Fruit fly (Drosophila melanogaster): ENCODE measurements around the gene CG9008.

Gene CG9008

DNA sequence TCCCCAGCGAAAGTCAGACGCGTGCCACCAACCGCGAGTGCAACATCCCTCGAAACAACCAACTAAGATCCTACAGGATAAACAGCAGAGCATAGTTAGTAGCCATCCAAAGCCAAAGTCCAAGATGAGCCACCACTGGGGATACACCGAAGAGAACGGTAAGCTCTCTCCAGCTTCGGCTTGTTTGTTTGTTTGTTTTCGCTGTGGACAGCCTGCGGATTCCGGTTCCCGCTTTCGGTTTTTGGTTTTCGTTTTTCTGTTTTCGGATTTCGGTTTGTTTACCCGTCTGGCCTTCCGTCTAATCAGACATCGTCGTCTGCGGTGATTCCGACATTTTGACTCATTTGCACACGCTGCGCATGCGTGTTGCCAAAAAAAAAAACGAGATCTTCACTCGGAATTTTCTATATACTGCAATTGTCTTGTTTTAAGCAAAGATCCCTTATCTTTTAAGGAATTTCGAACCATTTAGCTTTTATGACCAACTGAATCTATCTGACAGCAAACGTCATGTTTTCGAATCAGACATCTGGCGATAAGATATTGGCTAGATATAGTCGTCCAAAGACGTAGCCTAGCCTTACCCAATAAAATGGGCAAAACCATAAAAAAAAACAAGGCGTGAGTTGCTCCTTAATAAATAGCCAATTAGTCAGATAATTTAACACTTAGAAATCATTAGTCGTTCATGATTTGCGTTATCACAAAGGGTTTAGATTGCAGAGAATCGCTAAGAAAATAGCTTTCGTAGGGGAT is 24.0 kb upstream of the CG9008 start:
- TF ChIP-seq CG4496 (GFP tag; IDR thresholded peaks at IDR 0.05) (0 out of 3 replicates have a peak, but pooled peaks have one; percentile 22), CG13204 (GFP tag; optimal IDR thresholded peaks at IDR 0.05) (no peak)

DNA sequence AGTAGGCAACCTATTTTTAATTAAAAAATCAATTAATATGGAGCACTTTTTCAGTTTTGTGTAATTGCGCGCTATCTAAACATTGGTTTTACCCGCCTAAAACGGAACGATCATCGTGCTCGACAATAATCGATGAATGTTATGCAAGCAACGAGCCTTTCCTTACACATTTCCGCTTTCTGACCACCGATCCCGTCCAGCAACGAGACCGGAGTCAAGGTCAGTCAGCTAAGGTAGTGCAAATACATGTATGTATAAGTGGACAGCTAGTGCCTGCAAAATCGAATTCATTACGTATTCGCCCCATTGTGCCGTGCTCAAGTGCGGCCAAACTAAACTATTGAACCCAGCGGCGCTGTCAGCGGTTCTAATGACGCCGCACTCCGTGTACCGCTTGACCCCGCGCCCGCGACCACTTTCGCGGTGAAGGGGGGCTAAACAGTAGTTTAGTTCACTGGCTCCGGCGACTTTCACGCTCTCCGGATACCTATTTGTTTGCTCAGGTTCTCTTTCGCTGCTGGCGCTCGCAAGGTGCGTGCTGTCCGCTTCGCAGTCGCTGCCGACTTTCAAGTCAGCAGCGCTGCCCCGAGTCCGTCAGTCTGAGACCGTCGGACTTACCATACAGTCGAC is 23.2 kb upstream of the CG9008 start, which contains the start of gene CAH1:
Gene CAH1, plus strand, starts transcription at position 595 of the 630 bp plus-strand sequence.
- no peak for TF ChIP-seq CG34367 (tag; optimal IDR thresholded peaks at IDR 0.05)
- no peak for TF ChIP-seq fd96Ca (GFP tag; IDR thresholded peaks at IDR 0.05)
- no peak for TF ChIP-seq CG9948 (tag; optimal IDR thresholded peaks at IDR 0.05)

DNA sequence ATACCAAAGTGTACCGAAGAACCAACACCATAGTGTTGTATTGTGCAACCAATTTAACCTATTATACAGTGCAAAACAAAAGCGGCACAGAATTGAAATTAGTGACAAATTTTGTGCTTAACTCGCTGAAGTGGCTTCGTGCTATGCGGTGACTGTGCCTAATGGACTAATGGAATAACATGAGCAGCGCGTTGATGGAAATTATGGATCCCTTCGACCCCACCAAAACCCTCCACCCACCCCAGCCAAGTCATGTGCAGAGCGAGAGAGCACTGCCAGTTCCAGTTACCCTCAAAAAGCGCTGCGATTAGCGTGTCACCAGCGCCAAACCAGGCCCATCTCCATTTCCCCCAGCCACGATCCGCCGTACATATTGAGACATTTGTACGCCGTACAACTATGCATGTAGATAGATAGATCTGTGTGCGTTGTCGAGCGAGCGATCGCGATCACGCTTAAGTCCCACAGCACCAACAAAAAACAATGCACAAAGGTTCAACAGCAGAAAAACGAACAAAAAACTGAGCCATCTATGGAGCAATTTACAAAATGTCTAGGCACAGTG is 22.2 kb upstream of the CG9008 start:
- TF ChIP-seq CG10348 (GFP tag; IDR thresholded peaks at IDR 0.05) (no peak), CG12605 (GFP tag; IDR thresholded peaks at IDR 0.05) (0 out of 2 replicates have a peak, but pooled peaks have one; percentile 52)

DNA sequence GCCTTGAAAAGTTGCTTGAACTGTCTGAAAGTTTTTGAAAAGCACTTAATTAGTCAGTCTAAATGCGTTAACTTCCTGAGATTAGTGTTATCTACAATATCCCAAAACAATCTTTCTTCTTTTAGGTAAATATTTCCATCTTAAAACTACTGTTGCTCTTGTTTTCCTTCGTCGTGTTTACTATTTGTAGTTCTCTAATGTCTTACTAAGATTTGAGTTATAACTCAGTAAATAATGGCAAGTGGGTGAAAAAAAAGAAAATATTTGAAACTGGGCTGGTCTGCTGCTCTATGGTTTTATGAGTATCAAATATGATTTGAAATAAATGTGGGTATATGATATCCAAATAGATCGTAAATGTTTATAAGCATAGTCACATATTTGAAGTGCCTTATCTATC is 21.2 kb upstream of the CG9008 start:
- TF ChIP-seq CG9948 (tag; optimal IDR thresholded peaks at IDR 0.05) (no peak), CG32121 (GFP tag; IDR thresholded peaks at IDR 0.05) (no peak), CG8301 (tag; optimal IDR thresholded peaks at IDR 0.05) (no peak), D1 (tag; optimal IDR thresholded peaks at IDR 0.05) (no peak)

DNA sequence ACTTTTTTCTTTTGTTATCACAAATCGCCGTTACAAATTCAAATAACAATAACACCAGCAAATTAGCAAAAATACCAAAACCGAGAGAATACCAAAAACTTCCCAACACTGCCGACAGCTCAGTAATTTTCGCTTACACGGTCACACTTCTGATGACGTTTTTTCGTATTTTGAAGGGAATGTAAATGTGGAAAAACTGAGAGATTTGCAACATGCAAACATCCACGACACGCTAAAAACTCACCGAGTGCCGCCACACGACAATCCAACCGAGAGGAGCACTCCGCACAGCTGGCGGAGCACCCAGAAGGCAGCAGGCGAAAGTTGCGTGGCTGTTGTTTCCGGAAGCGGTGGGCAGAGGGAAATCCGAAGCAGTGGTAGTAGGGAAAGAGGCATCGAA is 13.4 kb upstream of the CG9008 start, which contains the start of gene Sec71:
Gene Sec71, plus strand, starts transcription at position 117 of the 400 bp plus-strand sequence.
- TF ChIP-seq gl (tag; optimal IDR thresholded peaks at IDR 0.05) (no peak), Ets98B (GFP tag; IDR thresholded peaks at IDR 0.05) (no peak), CG10348 (GFP tag; IDR thresholded peaks at IDR 0.05) (no peak), CG8159 (tag; optimal IDR thresholded peaks at IDR 0.05) (no peak), Pif1B (GFP tag; optimal IDR thresholded peaks at IDR 0.05) (no peak), CG15710 (tag; optimal IDR thresholded peaks at IDR 0.05) (no peak), CG32121 (GFP tag; IDR thresholded peaks at IDR 0.05) (no peak), EcR (GFP tag; optimal IDR thresholded peaks at IDR 0.05) (no peak), CG12605 (GFP tag; IDR thresholded peaks at IDR 0.05) (no peak), CG14655 (GFP tag; optimal IDR thresholded peaks at IDR 0.05) (no peak), CG17806 (tag; optimal IDR thresholded peaks at IDR 0.05) (no peak), rn (GFP tag; IDR thresholded peaks at IDR 0.05) (no peak)

DNA sequence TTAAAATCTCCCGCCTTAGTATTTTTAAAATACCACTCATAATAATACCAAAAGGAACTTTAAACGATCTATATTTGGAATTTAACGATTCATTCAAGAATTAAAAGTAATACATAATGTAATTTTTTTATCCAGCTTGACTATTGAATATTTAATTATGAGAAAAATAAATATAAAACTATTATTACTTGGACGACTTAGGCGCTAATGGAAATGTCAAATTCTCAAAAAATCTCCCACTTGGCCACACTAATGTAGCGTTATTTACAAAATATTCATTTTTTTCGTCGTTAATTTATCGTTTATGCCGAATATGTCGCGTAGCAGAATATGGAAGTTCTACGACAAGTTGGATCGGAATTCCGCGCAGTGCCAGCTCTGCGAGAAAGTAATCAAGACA is 10.8 kb upstream of the CG9008 start, which contains the start of gene CG16863:
Gene CG16863, plus strand, starts transcription at position 245 of the 400 bp plus-strand sequence.
- no peak for TF ChIP-seq CG13204 (GFP tag; optimal IDR thresholded peaks at IDR 0.05)

DNA sequence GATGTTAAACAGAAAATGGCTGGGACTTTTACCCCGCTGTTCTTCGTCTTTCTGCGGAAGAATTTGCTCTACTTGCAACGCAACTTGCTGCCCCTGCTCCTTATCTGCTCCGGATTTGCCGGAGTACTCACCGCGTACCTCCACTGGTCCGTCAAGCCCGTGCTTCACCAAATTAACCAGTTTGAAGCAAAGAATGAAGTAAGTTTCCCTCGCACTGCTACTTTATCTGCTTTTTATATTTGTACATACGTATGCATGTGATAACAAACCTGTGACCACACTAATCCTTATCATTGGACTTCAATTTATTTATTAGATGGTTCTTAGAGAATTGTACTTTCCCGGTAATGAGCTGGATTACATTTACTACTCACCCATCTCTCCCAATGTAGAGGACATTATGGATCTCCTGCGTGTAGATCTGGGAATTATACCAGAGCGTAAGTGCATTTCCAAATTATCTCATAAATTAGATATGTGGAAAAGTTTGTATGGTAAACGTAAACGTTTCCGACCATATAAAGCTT is 4.3 kb upstream of the CG9008 start, which contains the start of gene CG16890:
Gene CG16890, minus strand, starts transcription at position 184 of the 527 bp plus-strand sequence.
- TF ChIP-seq CG12605 (GFP tag; IDR thresholded peaks at IDR 0.05) (no peak), CG8159 (tag; optimal IDR thresholded peaks at IDR 0.05) (no peak), CG4496 (GFP tag; IDR thresholded peaks at IDR 0.05) (no peak), Ets98B (GFP tag; IDR thresholded peaks at IDR 0.05) (no peak), CG13204 (GFP tag; optimal IDR thresholded peaks at IDR 0.05) (no peak), Pif1A (GFP tag; optimal IDR thresholded peaks at IDR 0.05) (no peak), CG10348 (GFP tag; IDR thresholded peaks at IDR 0.05) (no peak), rn (GFP tag; IDR thresholded peaks at IDR 0.05) (no peak)

Data from whole organism, pupa.